Fruit fly (Drosophila melanogaster) whole organism, prepupa: Measurements from ENCODE around the gene CG14434.

Source experiments
- Blimp-1 ChIP-seq: fragments of 200-800 bp; sonication (Bioruptor generic); optimal IDR thresholded peaks from 3 replicates; lab custom pipeline; 2017; ENCODE audit warnings: missing biosample characterization, missing genetic modification characterization, mild to moderate bottlenecking, moderate library complexity, missing genetic modification reagents
- CG10631 ChIP-seq: fragments of 200-800 bp; sonication (Bioruptor generic); optimal IDR thresholded peaks from 2 replicates; lab custom pipeline; 2016; ENCODE audit warnings: missing biosample characterization, missing genetic modification characterization
- CG10669 ChIP-seq: fragments of 200-800 bp; sonication (Bioruptor generic); optimal IDR thresholded peaks from 3 replicates; lab custom pipeline; 2018; ENCODE audit warnings: missing biosample characterization, mild to moderate bottlenecking, missing genetic modification characterization, moderate library complexity
- CG11294 ChIP-seq: fragments of 200-800 bp; sonication (Bioruptor generic); IDR thresholded peaks from 2 replicates; pipeline ENCODE4 v1.3.6; 2022; ENCODE audit warnings: missing biosample characterization, missing genetic modification characterization
- CG11762 ChIP-seq: fragments of 200-800 bp; sonication (Bioruptor generic); optimal IDR thresholded peaks from 3 replicates; lab custom pipeline; 2016; ENCODE audit warnings: missing biosample characterization, missing genetic modification characterization; ENCODE audit not compliant: insufficient read depth
- CG11902 ChIP-seq: fragments of 200-800 bp; sonication (Bioruptor generic); optimal IDR thresholded peaks from 3 replicates; lab custom pipeline; 2016; ENCODE audit warnings: missing biosample characterization, missing genetic modification characterization
- CG15336 ChIP-seq: fragments of 200-800 bp; sonication (Bioruptor generic); IDR thresholded peaks from 2 replicates; pipeline ENCODE4 v1.3.6; 2022; ENCODE audit warnings: missing biosample characterization, missing genetic modification characterization
- CG1621 ChIP-seq: fragments of 200-800 bp; sonication (Bioruptor generic); optimal IDR thresholded peaks from 3 replicates; lab custom pipeline; 2018; ENCODE audit warnings: missing biosample characterization, mild to moderate bottlenecking, missing genetic modification characterization
- CG16779 ChIP-seq: fragments of 200-800 bp; sonication (Bioruptor generic); optimal IDR thresholded peaks from 3 replicates; lab custom pipeline; 2017; ENCODE audit warnings: missing biosample characterization, mild to moderate bottlenecking, missing genetic modification characterization
- CG3032 ChIP-seq: fragments of 200-800 bp; optimal IDR thresholded peaks from 2 replicates; lab custom pipeline; 2019; ENCODE audit warnings: missing biosample characterization, mild to moderate bottlenecking, missing genetic modification characterization, moderate library complexity
- CG31627 ChIP-seq: fragments of 200-800 bp; sonication (Bioruptor generic); optimal IDR thresholded peaks from 3 replicates; lab custom pipeline; 2016; ENCODE audit warnings: missing biosample characterization, missing genetic modification characterization
- CG34406 ChIP-seq: fragments of 200-800 bp; sonication (Bioruptor generic); optimal IDR thresholded peaks from 3 replicates; lab custom pipeline; 2016; ENCODE audit warnings: missing biosample characterization, missing genetic modification characterization
- CG3919 ChIP-seq: fragments of 200-800 bp; sonication (Bioruptor generic); optimal IDR thresholded peaks from 3 replicates; lab custom pipeline; 2016; ENCODE audit warnings: missing biosample characterization, missing genetic modification characterization
- CG4318 ChIP-seq: fragments of 200-800 bp; sonication (Bioruptor generic); optimal IDR thresholded peaks from 3 replicates; lab custom pipeline; 2017; ENCODE audit warnings: missing biosample characterization, mild to moderate bottlenecking, missing genetic modification characterization
- CG6163 ChIP-seq: fragments of 200-800 bp; sonication (Bioruptor generic); IDR thresholded peaks from 3 replicates; pipeline ENCODE4 v1.3.6; 2022; ENCODE audit warnings: missing biosample characterization, missing genetic modification characterization
- CG6276 ChIP-seq: fragments of 200-800 bp; sonication (Bioruptor generic); optimal IDR thresholded peaks from 2 replicates; lab custom pipeline; 2017; ENCODE audit warnings: missing biosample characterization, mild to moderate bottlenecking, missing genetic modification characterization
- CG6808 ChIP-seq: fragments of 200-800 bp; sonication (Bioruptor generic); optimal IDR thresholded peaks from 3 replicates; lab custom pipeline; 2017; ENCODE audit warnings: missing biosample characterization, missing genetic modification characterization, mild to moderate bottlenecking, moderate library complexity, missing genetic modification reagents
- CG6854 ChIP-seq: fragments of 200-800 bp; sonication (Bioruptor generic); optimal IDR thresholded peaks from 2 replicates; lab custom pipeline; 2017; ENCODE audit warnings: missing biosample characterization, mild to moderate bottlenecking, missing genetic modification characterization
- CG7368 ChIP-seq: fragments of 200-800 bp; sonication (Bioruptor generic); optimal IDR thresholded peaks from 3 replicates; lab custom pipeline; 2016; ENCODE audit warnings: missing biosample characterization, missing genetic modification characterization
- CG8119 ChIP-seq: fragments of 200-800 bp; sonication (Bioruptor generic); IDR thresholded peaks from 3 replicates; pipeline ENCODE4 v1.3.6; 2022; ENCODE audit warnings: missing biosample characterization, missing genetic modification characterization
- CG9139 ChIP-seq: fragments of 200-800 bp; sonication (Bioruptor generic); optimal IDR thresholded peaks from 3 replicates; lab custom pipeline; 2017; ENCODE audit warnings: missing biosample characterization, mild to moderate bottlenecking, missing genetic modification characterization
- Eip75B ChIP-seq: fragments of 200-800 bp; sonication (Bioruptor generic); optimal IDR thresholded peaks from 3 replicates; lab custom pipeline; 2016; ENCODE audit warnings: missing biosample characterization, missing genetic modification characterization
- Eip78C ChIP-seq: fragments of 200-800 bp; sonication (Bioruptor generic); peaks from one replicate; lab custom pipeline; 2016; ENCODE audit warnings: missing biosample characterization, missing genetic modification characterization
- Ets21C ChIP-seq: fragments of 200-800 bp; sonication (Bioruptor generic); optimal IDR thresholded peaks from 3 replicates; lab custom pipeline; 2016; ENCODE audit warnings: missing biosample characterization, missing genetic modification characterization
- Ets96B ChIP-seq: fragments of 200-800 bp; optimal IDR thresholded peaks from 2 replicates; lab custom pipeline; 2019; ENCODE audit warnings: missing biosample characterization, mild to moderate bottlenecking, missing genetic modification characterization, moderate library complexity
- Gug ChIP-seq: fragments of 200-800 bp; sonication (Bioruptor generic); IDR thresholded peaks from 2 replicates; pipeline ENCODE4 v1.3.6; 2022; ENCODE audit warnings: missing biosample characterization, missing genetic modification characterization
- Hr38 ChIP-seq: sonication (Bioruptor generic); optimal IDR thresholded peaks from 2 replicates; lab custom pipeline; 2016; ENCODE audit warnings: missing biosample characterization, missing genetic modification characterization
- Hr4 ChIP-seq: fragments of 200-800 bp; sonication (Bioruptor generic); optimal IDR thresholded peaks from 3 replicates; lab custom pipeline; 2016; ENCODE audit warnings: missing biosample characterization, missing genetic modification characterization
- Met ChIP-seq: fragments of 200-800 bp; sonication (Bioruptor generic); optimal IDR thresholded peaks from 3 replicates; lab custom pipeline; 2016; ENCODE audit warnings: missing biosample characterization, missing genetic modification characterization
- OdsH ChIP-seq: fragments of 200-800 bp; sonication (Bioruptor generic); optimal IDR thresholded peaks from 3 replicates; lab custom pipeline; 2016; ENCODE audit warnings: missing biosample characterization, missing genetic modification characterization
- Smox ChIP-seq: fragments of 200-800 bp; sonication (Bioruptor generic); optimal IDR thresholded peaks from 3 replicates; lab custom pipeline; 2016; ENCODE audit warnings: missing biosample characterization, missing genetic modification characterization
- Sox102F ChIP-seq: fragments of 200-800 bp; sonication (Bioruptor generic); optimal IDR thresholded peaks from 2 replicates; lab custom pipeline; 2016; ENCODE audit warnings: missing biosample characterization, mild to moderate bottlenecking, missing genetic modification characterization
- Sox14 ChIP-seq: fragments of 200-800 bp; sonication (Bioruptor generic); optimal IDR thresholded peaks from 3 replicates; lab custom pipeline; 2016; ENCODE audit warnings: missing biosample characterization, missing genetic modification characterization
- Sox15 ChIP-seq: fragments of 200-800 bp; sonication (Bioruptor generic); optimal IDR thresholded peaks from 3 replicates; lab custom pipeline; 2016; ENCODE audit warnings: missing biosample characterization, missing genetic modification characterization
- acj6 ChIP-seq: fragments of 200-800 bp; sonication (Bioruptor generic); optimal IDR thresholded peaks from 3 replicates; lab custom pipeline; 2016; ENCODE audit warnings: missing biosample characterization, missing genetic modification characterization
- cyc ChIP-seq: fragments of 200-800 bp; sonication (Bioruptor generic); optimal IDR thresholded peaks from 3 replicates; lab custom pipeline; 2016; ENCODE audit warnings: missing biosample characterization, missing genetic modification characterization
- dac ChIP-seq: fragments of 200-800 bp; sonication (Bioruptor generic); optimal IDR thresholded peaks from 2 replicates; lab custom pipeline; 2017; ENCODE audit warnings: missing biosample characterization, mild to moderate bottlenecking, missing genetic modification characterization
- dsx ChIP-seq: fragments of 200-800 bp; optimal IDR thresholded peaks from 3 replicates; lab custom pipeline; 2019; ENCODE audit warnings: missing biosample characterization, mild to moderate bottlenecking, missing genetic modification characterization, moderate library complexity; ENCODE audit not compliant: poor library complexity, severe bottlenecking
- eg ChIP-seq: fragments of 200-800 bp; sonication (Bioruptor generic); IDR thresholded peaks from 3 replicates; pipeline ENCODE4 v1.3.6; 2022; ENCODE audit warnings: missing biosample characterization, missing genetic modification characterization
- esn ChIP-seq: fragments of 200-800 bp; sonication (Bioruptor generic); optimal IDR thresholded peaks from 2 replicates; lab custom pipeline; 2016; ENCODE audit warnings: missing biosample characterization, mild to moderate bottlenecking, missing genetic modification characterization, moderate library complexity
- fd59A ChIP-seq: fragments of 200-800 bp; sonication (Bioruptor generic); optimal IDR thresholded peaks from 2 replicates; lab custom pipeline; 2017; ENCODE audit warnings: missing biosample characterization, mild to moderate bottlenecking, missing genetic modification characterization, missing genetic modification reagents
- fd85E ChIP-seq: fragments of 200-800 bp; sonication (Bioruptor generic); optimal IDR thresholded peaks from 3 replicates; lab custom pipeline; 2016; ENCODE audit warnings: missing biosample characterization, missing genetic modification characterization
- fkh ChIP-seq: fragments of 200-800 bp; sonication (Bioruptor generic); optimal IDR thresholded peaks from 3 replicates; lab custom pipeline; 2017; ENCODE audit warnings: missing biosample characterization, mild to moderate bottlenecking, missing genetic modification characterization, moderate library complexity
- lz ChIP-seq: fragments of 200-800 bp; sonication (Bioruptor generic); optimal IDR thresholded peaks from 3 replicates; lab custom pipeline; 2016; ENCODE audit warnings: missing biosample characterization, missing genetic modification characterization
- net ChIP-seq: fragments of 200-800 bp; sonication (Bioruptor generic); optimal IDR thresholded peaks from 3 replicates; lab custom pipeline; 2016; ENCODE audit warnings: missing biosample characterization, missing genetic modification characterization
- pdm3 ChIP-seq: fragments of 200-800 bp; sonication (Bioruptor generic); optimal IDR thresholded peaks from 3 replicates; lab custom pipeline; 2016; ENCODE audit warnings: missing biosample characterization, missing genetic modification characterization
- salr ChIP-seq, 2 experiments: fragments of 200-800 bp; sonication (Bioruptor generic); optimal IDR thresholded peaks; 3 replicates each; lab custom pipeline; 2016 to 2018; ENCODE audit warnings: missing biosample characterization in 2 of 2, missing genetic modification characterization in 2 of 2, mild to moderate bottlenecking in 1 of 2
- spab ChIP-seq: fragments of 200-800 bp; sonication (Bioruptor generic); optimal IDR thresholded peaks from 2 replicates; lab custom pipeline; 2017; ENCODE audit warnings: missing biosample characterization, mild to moderate bottlenecking, missing genetic modification characterization, missing genetic modification reagents
- ss ChIP-seq, 2 experiments: fragments of 200-800 bp; sonication (Bioruptor generic); optimal IDR thresholded peaks; 2 replicates in 1 of 2; 3 replicates in 1 of 2; lab custom pipeline; 2017 to 2018; ENCODE audit warnings: mild to moderate bottlenecking in 2 of 2, missing biosample characterization in 2 of 2, missing genetic modification characterization in 2 of 2, moderate library complexity in 1 of 2
- svp ChIP-seq: fragments of 200-800 bp; sonication (Bioruptor generic); peaks from one replicate; lab custom pipeline; 2016; ENCODE audit warnings: missing biosample characterization, missing genetic modification characterization
- vri ChIP-seq: fragments of 200-800 bp; sonication (Bioruptor generic); optimal IDR thresholded peaks from 3 replicates; lab custom pipeline; 2016; ENCODE audit warnings: missing biosample characterization, mild to moderate bottlenecking, missing genetic modification characterization

The CG14434 gene

dm6 chrX:6863289-6863938, 3.6 kb downstream of the CG14434 start, which contains the start of gene CG43736:
Gene CG43736, plus strand, starts transcription at chrX:6863888.
- TF ChIP-seq ss (GFP tag; optimal IDR thresholded peaks at IDR 0.05; lab: Kevin White, UChicago), result peak; percentile 79 to 93
- TF ChIP-seq CG6854, result peak; percentile 87
- TF ChIP-seq Eip75B, result peak; percentile 93
- peak; percentile 96 for TF ChIP-seq Hr4 (GFP tag; lab: Kevin White, UChicago)
- TF ChIP-seq CG1621 (tag; lab: Kevin White, UChicago), result peak; percentile 88
- TF ChIP-seq CG16779, result peak; percentile 89
- peak; percentile 94 for TF ChIP-seq lz (GFP tag; lab: Kevin White, UChicago)
- peak; percentile 95 for TF ChIP-seq OdsH (GFP tag; lab: Kevin White, UChicago)
- peak; percentile 96 for TF ChIP-seq Sox14 (GFP tag; lab: Kevin White, UChicago)
- TF ChIP-seq eg (GFP tag; lab: Robert Waterston, UW), result peak; percentile 91
- TF ChIP-seq Smox, result peak; percentile 94
- peak; percentile 73 for TF ChIP-seq fkh (GFP tag; lab: Kevin White, UChicago)
- TF ChIP-seq CG6808 (GFP tag; lab: Kevin White, UChicago), result peak; percentile 94
- TF ChIP-seq CG3032 (tag; lab: Kevin White, UChicago), result peak; percentile 96
- TF ChIP-seq esn (GFP tag; lab: Kevin White, UChicago), result peak; percentile 96
- TF ChIP-seq CG10631 (GFP tag; lab: Kevin White, UChicago), result peak; percentile 95
- TF ChIP-seq salr (GFP tag; optimal IDR thresholded peaks at IDR 0.05; lab: Kevin White, UChicago), result peak; percentile 86 to 98
- TF ChIP-seq CG9139 (GFP tag; lab: Kevin White, UChicago), result peak; percentile 86
- peak; percentile 91 for TF ChIP-seq Sox102F (GFP tag; lab: Kevin White, UChicago)
- peak; percentile 92 for TF ChIP-seq spab (GFP tag; lab: Kevin White, UChicago)
- peak; percentile 94 for TF ChIP-seq net
- TF ChIP-seq CG11902 (GFP tag; lab: Kevin White, UChicago), result peak; percentile 79
- TF ChIP-seq CG31627 (GFP tag; lab: Kevin White, UChicago), result peak; percentile 94
- TF ChIP-seq CG11762 (GFP tag; lab: Kevin White, UChicago), result peak; percentile 90
- TF ChIP-seq CG8119, result peak; percentile 95
- peak; percentile 91 for TF ChIP-seq dac (GFP tag; lab: Kevin White, UChicago)
- TF ChIP-seq CG34406 (GFP tag; lab: Kevin White, UChicago), result peak; percentile 90
- peak; percentile 93 for TF ChIP-seq fd59A (GFP tag; lab: Kevin White, UChicago)
- peak; percentile 96 for TF ChIP-seq CG15336 (GFP tag; lab: Robert Waterston, UW)
- TF ChIP-seq fd85E (GFP tag; lab: Kevin White, UChicago), result peak; percentile 76
- peak; percentile 96 for TF ChIP-seq Met
- no peak for TF ChIP-seq Hr38 (GFP tag; lab: Kevin White, UChicago)
- peak; percentile 84 for TF ChIP-seq CG11294
- peak; percentile 91 for TF ChIP-seq Ets21C (GFP tag; lab: Kevin White, UChicago)
- TF ChIP-seq pdm3, result peak; percentile 95
- TF ChIP-seq vri (GFP tag; lab: Kevin White, UChicago), result peak; percentile 78
- TF ChIP-seq CG3919 (GFP tag; lab: Kevin White, UChicago), result peak; percentile 93
- peak; percentile 87 for TF ChIP-seq CG6163
- TF ChIP-seq Ets96B (tag; lab: Kevin White, UChicago), result peak; percentile 96
- peak; percentile 96 for TF ChIP-seq CG4318 (GFP tag; lab: Kevin White, UChicago)
- TF ChIP-seq Gug (GFP tag; lab: Robert Waterston, UW), result peak; percentile 93
- peak; percentile 99 for TF ChIP-seq svp (GFP tag; lab: Kevin White, UChicago)
- TF ChIP-seq Eip78C, result peak; percentile 99
- TF ChIP-seq Blimp-1 (GFP tag; lab: Kevin White, UChicago), result peak; percentile 80
- peak; percentile 93 for TF ChIP-seq dsx (GFP tag; lab: Kevin White, UChicago)
- peak; percentile 97 for TF ChIP-seq CG6276 (GFP tag; lab: Kevin White, UChicago)
- TF ChIP-seq CG10669 (GFP tag; lab: Kevin White, UChicago), result peak; percentile 94
- TF ChIP-seq acj6 (GFP tag; lab: Kevin White, UChicago), result peak; percentile 94
- TF ChIP-seq Sox15 (GFP tag; lab: Kevin White, UChicago), result peak; percentile 86
- TF ChIP-seq CG7368 (GFP tag; lab: Kevin White, UChicago), result peak; percentile 86
- TF ChIP-seq cyc (GFP tag; lab: Kevin White, UChicago), result peak; percentile 93
